Fruit fly (Drosophila melanogaster) whole organism, embryonic: ENCODE data around the gene lectin-28C.
A peak's percentile ranks its signal among the peaks of the same experiment; 100 is the strongest.

Experiments
- B-H2 ChIP-seq: fragments of 200-800 bp; sonication (Bioruptor generic); optimal IDR thresholded peaks from 2 replicates; lab custom pipeline; 2018; ENCODE audit warnings: missing biosample characterization, mild to moderate bottlenecking, missing genetic modification characterization
- Blimp-1 ChIP-seq: fragments of 200-800 bp; sonication (Bioruptor generic); optimal IDR thresholded peaks from 3 replicates; lab custom pipeline; 2018; ENCODE audit warnings: missing biosample characterization, missing genetic modification characterization, mild to moderate bottlenecking, moderate library complexity, missing genetic modification reagents
- CG10209 ChIP-seq: fragments of 200-800 bp; sonication (Bioruptor generic); optimal IDR thresholded peaks from 3 replicates; lab custom pipeline; 2017; ENCODE audit warnings: missing biosample characterization, mild to moderate bottlenecking, missing genetic modification characterization, missing genetic modification reagents
- CG10267 ChIP-seq: fragments of 200-800 bp; sonication (Bioruptor generic); optimal IDR thresholded peaks from 2 replicates; lab custom pipeline; 2018; ENCODE audit warnings: missing biosample characterization, mild to moderate bottlenecking, missing genetic modification characterization, moderate library complexity
- CG15514 ChIP-seq: fragments of 200-800 bp; sonication (Bioruptor generic); optimal IDR thresholded peaks from 3 replicates; lab custom pipeline; 2017; ENCODE audit warnings: missing biosample characterization, missing genetic modification characterization, mild to moderate bottlenecking, moderate library complexity, missing genetic modification reagents
- CG16863 ChIP-seq: fragments of 200-800 bp; sonication (Bioruptor generic); optimal IDR thresholded peaks from 3 replicates; lab custom pipeline; 2016; ENCODE audit warnings: missing biosample characterization, missing genetic modification characterization
- CG17186 ChIP-seq: fragments of 200-800 bp; sonication (Bioruptor generic); optimal IDR thresholded peaks from 3 replicates; lab custom pipeline; 2017; ENCODE audit warnings: missing biosample characterization, missing genetic modification reagents, missing genetic modification characterization
- CG17328 ChIP-seq: fragments of 200-800 bp; sonication (Bioruptor generic); IDR thresholded peaks from 2 replicates; pipeline ENCODE4 v1.3.6; 2022; ENCODE audit warnings: missing biosample characterization, missing genetic modification characterization
- CG17359 ChIP-seq: fragments of 200-800 bp; sonication (Bioruptor generic); optimal IDR thresholded peaks from 3 replicates; lab custom pipeline; 2018; ENCODE audit warnings: missing biosample characterization, mild to moderate bottlenecking, missing genetic modification characterization, moderate library complexity
- CG18599 ChIP-seq: fragments of 200-800 bp; sonication (Bioruptor generic); optimal IDR thresholded peaks from 3 replicates; lab custom pipeline; 2017; ENCODE audit warnings: missing biosample characterization, missing genetic modification characterization, mild to moderate bottlenecking, moderate library complexity, missing genetic modification reagents
- CG31365 ChIP-seq: fragments of 200-800 bp; sonication (Bioruptor generic); optimal IDR thresholded peaks from 2 replicates; lab custom pipeline; 2018; ENCODE audit warnings: missing biosample characterization, mild to moderate bottlenecking, missing genetic modification characterization
- CG33213 ChIP-seq: fragments of 200-800 bp; sonication (Bioruptor generic); optimal IDR thresholded peaks from 3 replicates; lab custom pipeline; 2016; ENCODE audit warnings: missing biosample characterization, missing genetic modification characterization
- CG34224 ChIP-seq: fragments of 200-800 bp; sonication (Bioruptor generic); IDR thresholded peaks from 3 replicates; pipeline ENCODE4 v1.3.6; 2022; ENCODE audit warnings: missing biosample characterization, missing genetic modification characterization; ENCODE audit not compliant: partially characterized antibody
- CG7556 ChIP-seq: fragments of 200-800 bp; sonication (Bioruptor generic); optimal IDR thresholded peaks from 2 replicates; lab custom pipeline; 2017; ENCODE audit warnings: missing biosample characterization, mild to moderate bottlenecking, missing genetic modification characterization
- CG8388 ChIP-seq: fragments of 200-800 bp; sonication (Bioruptor generic); optimal IDR thresholded peaks from 2 replicates; lab custom pipeline; 2019; ENCODE audit warnings: missing biosample characterization, mild to moderate bottlenecking, missing genetic modification characterization, moderate library complexity
- Camta ChIP-seq: fragments of 200-800 bp; sonication (Bioruptor generic); optimal IDR thresholded peaks from 2 replicates; lab custom pipeline; 2016; ENCODE audit warnings: missing biosample characterization, missing genetic modification characterization
- D ChIP-seq, 2 experiments: fragments of 200-800 bp in 1 of 2; fragments of >200 bp in 1 of 2; sonication (Bioruptor generic) in 1 of 2; optimal IDR thresholded peaks; 2 replicates in 1 of 2; 3 replicates in 1 of 2; lab custom pipeline; 2017; ENCODE audit warnings: mild to moderate bottlenecking in 1 of 2, missing biosample characterization in 1 of 2, missing genetic modification characterization in 1 of 2, missing genetic modification reagents in 1 of 2
- D19B ChIP-seq: fragments of 200-800 bp; sonication (Bioruptor generic); optimal IDR thresholded peaks from 2 replicates; lab custom pipeline; 2017; ENCODE audit warnings: missing biosample characterization, mild to moderate bottlenecking, missing genetic modification characterization
- E2f2 ChIP-seq: fragments of 200-800 bp; sonication (Bioruptor generic); IDR thresholded peaks from 2 replicates; pipeline ENCODE4 v1.3.6; 2022; ENCODE audit warnings: missing biosample characterization, missing genetic modification characterization
- Fer1 ChIP-seq: fragments of 200-800 bp; sonication (Bioruptor generic); optimal IDR thresholded peaks from 2 replicates; lab custom pipeline; 2017; ENCODE audit warnings: missing biosample characterization, mild to moderate bottlenecking, missing genetic modification characterization
- HHEX ChIP-seq: fragments of 200-800 bp; sonication (Bioruptor generic); optimal IDR thresholded peaks from 3 replicates; lab custom pipeline; 2017; ENCODE audit warnings: missing biosample characterization, mild to moderate bottlenecking, missing genetic modification characterization, missing genetic modification reagents
- HLH3B ChIP-seq: fragments of 200-800 bp; sonication (Bioruptor generic); IDR thresholded peaks from 2 replicates; pipeline ENCODE4 v1.3.6; 2022; ENCODE audit warnings: missing biosample characterization, missing genetic modification characterization
- HLH54F ChIP-seq: fragments of 200-800 bp; sonication (Bioruptor generic); optimal IDR thresholded peaks from 3 replicates; lab custom pipeline; 2016; ENCODE audit warnings: missing biosample characterization, missing genetic modification characterization
- YL-1 ChIP-seq: fragments of 200-800 bp; sonication (Bioruptor generic); optimal IDR thresholded peaks from 3 replicates; lab custom pipeline; 2017; ENCODE audit warnings: missing biosample characterization, mild to moderate bottlenecking, missing genetic modification characterization
- amos ChIP-seq: fragments of 200-800 bp; sonication (Bioruptor generic); IDR thresholded peaks from 2 replicates; pipeline ENCODE4 v1.3.6; 2022; ENCODE audit warnings: missing biosample characterization, missing genetic modification characterization; ENCODE audit not compliant: partially characterized antibody
- ap ChIP-seq: fragments of 200-800 bp; sonication (Bioruptor generic); IDR thresholded peaks from 2 replicates; pipeline ENCODE4 v1.3.6; 2022; ENCODE audit warnings: missing biosample characterization, missing genetic modification characterization
- az2 ChIP-seq: fragments of 200-800 bp; sonication (Bioruptor generic); optimal IDR thresholded peaks from 3 replicates; lab custom pipeline; 2016; ENCODE audit warnings: missing biosample characterization, missing genetic modification characterization
- br ChIP-seq: fragments of >200 bp; optimal IDR thresholded peaks from 2 replicates; lab custom pipeline; 2017
- bsh ChIP-seq, 2 experiments: fragments of 200-800 bp; sonication (Bioruptor generic); optimal IDR thresholded peaks; 2 replicates each; lab custom pipeline; 2017 to 2018; ENCODE audit warnings: mild to moderate bottlenecking in 2 of 2, missing biosample characterization in 2 of 2, missing genetic modification characterization in 2 of 2, moderate library complexity in 1 of 2
- cad ChIP-seq: fragments of >200 bp; optimal IDR thresholded peaks from 2 replicates; lab custom pipeline; 2017; ENCODE audit warnings: missing biosample characterization, missing genetic modification characterization
- chn ChIP-seq: fragments of 200-800 bp; sonication (Bioruptor generic); optimal IDR thresholded peaks from 2 replicates; lab custom pipeline; 2016; ENCODE audit warnings: missing biosample characterization, missing genetic modification characterization
- crp ChIP-seq, 2 experiments: fragments of 200-800 bp; sonication (Bioruptor generic); optimal IDR thresholded peaks; 2 replicates in 1 of 2; 3 replicates in 1 of 2; lab custom pipeline; 2017; ENCODE audit warnings: missing biosample characterization in 2 of 2, missing genetic modification characterization in 2 of 2, mild to moderate bottlenecking in 1 of 2, moderate library complexity in 1 of 2
- fu2 ChIP-seq: fragments of 200-800 bp; sonication (Bioruptor generic); optimal IDR thresholded peaks from 2 replicates; lab custom pipeline; 2016; ENCODE audit warnings: missing biosample characterization, missing genetic modification characterization
- h ChIP-seq: fragments of >200 bp; optimal IDR thresholded peaks from 2 replicates; lab custom pipeline; 2017
- inv ChIP-seq: fragments of 200-800 bp; sonication (Bioruptor generic); IDR thresholded peaks from 2 replicates; pipeline ENCODE4 v1.3.6; 2022; ENCODE audit warnings: missing biosample characterization, missing genetic modification characterization; ENCODE audit not compliant: partially characterized antibody
- kni ChIP-seq: fragments of 200-800 bp; sonication (Bioruptor generic); optimal IDR thresholded peaks from 3 replicates; lab custom pipeline; 2017; ENCODE audit warnings: mild to moderate bottlenecking, missing biosample characterization, missing genetic modification reagents, missing genetic modification characterization
- nerfin-1 ChIP-seq: fragments of 200-800 bp; sonication (Bioruptor generic); optimal IDR thresholded peaks from 3 replicates; lab custom pipeline; 2019; ENCODE audit warnings: missing biosample characterization, mild to moderate bottlenecking, missing genetic modification characterization, moderate library complexity
- onecut ChIP-seq: fragments of 200-800 bp; sonication (Bioruptor generic); IDR thresholded peaks from 2 replicates; pipeline ENCODE4 v1.3.6; 2022; ENCODE audit warnings: missing biosample characterization, missing genetic modification characterization
- pan ChIP-seq, 4 experiments: fragments of >200 bp in 3 of 4; fragments of 200-800 bp in 1 of 4; sonication (Bioruptor generic) in 1 of 4; optimal IDR thresholded peaks in 3 of 4; IDR thresholded peaks in 1 of 4; 2 replicates each; pipeline versions ENCODE4 v1.3.6 to Lab custom; 2017 to 2022; ENCODE audit warnings: missing biosample characterization in 2 of 4, missing genetic modification characterization in 2 of 4, mixed read lengths in 1 of 4
- pita ChIP-seq: fragments of 200-800 bp; sonication (Bioruptor generic); optimal IDR thresholded peaks from 2 replicates; lab custom pipeline; 2017; ENCODE audit warnings: missing biosample characterization, mild to moderate bottlenecking, missing genetic modification characterization
- prd ChIP-seq, 3 experiments: fragments of >200 bp in 2 of 3; fragments of 200-800 bp in 1 of 3; sonication (Bioruptor generic) in 1 of 3; optimal IDR thresholded peaks in 2 of 3; IDR thresholded peaks in 1 of 3; 2 replicates in 2 of 3; 3 replicates in 1 of 3; pipeline versions ENCODE4 v1.3.6 to Lab custom; 2017 to 2022; ENCODE audit warnings: missing biosample characterization in 1 of 3, missing genetic modification characterization in 1 of 3
- sens ChIP-seq: fragments of 200-800 bp; sonication (Bioruptor generic); peaks from one replicate; lab custom pipeline; 2016; ENCODE audit warnings: missing biosample characterization, missing genetic modification characterization
- slbo ChIP-seq: fragments of 200-800 bp; sonication (Bioruptor generic); IDR thresholded peaks from 2 replicates; pipeline ENCODE4 v1.3.6; 2022; ENCODE audit warnings: missing biosample characterization, missing genetic modification characterization
- so ChIP-seq: fragments of 200-800 bp; sonication (Bioruptor generic); IDR thresholded peaks from 3 replicates; pipeline ENCODE4 v1.3.6; 2022; ENCODE audit warnings: missing biosample characterization, missing genetic modification characterization
- sob ChIP-seq: fragments of 200-800 bp; sonication (Bioruptor generic); IDR thresholded peaks from 2 replicates; pipeline ENCODE4 v1.3.6; 2022; ENCODE audit warnings: missing biosample characterization, missing genetic modification characterization
- ssp ChIP-seq: fragments of 200-800 bp; sonication (Bioruptor generic); IDR thresholded peaks from 2 replicates; pipeline ENCODE4 v1.3.6; 2022; ENCODE audit warnings: missing biosample characterization, missing genetic modification characterization
- vnd ChIP-seq: fragments of 200-800 bp; sonication (Bioruptor generic); IDR thresholded peaks from 3 replicates; pipeline ENCODE4 v1.3.6; 2022; ENCODE audit warnings: missing biosample characterization, missing genetic modification characterization; ENCODE audit not compliant: partially characterized antibody
- wor ChIP-seq: fragments of 200-800 bp; sonication (Bioruptor generic); IDR thresholded peaks from 2 replicates; pipeline ENCODE4 v1.3.6; 2022; ENCODE audit warnings: missing biosample characterization, missing genetic modification characterization

lectin-28C gene

dm6 chr2L:7849472-7849871 is 7.4 kb upstream of the lectin-28C start (continued):
- TF ChIP-seq D (optimal IDR thresholded peaks at IDR 0.05; lab: Kevin White, UChicago) = no peak
- no peak for TF ChIP-seq D (GFP tag; optimal IDR thresholded peaks at IDR 0.05; lab: Kevin White, UChicago)
- TF ChIP-seq CG17359 (tag; lab: Kevin White, UChicago) = peak; percentile 43
- TF ChIP-seq CG34224 (GFP tag; lab: Robert Waterston, UW) = no peak
- no peak for TF ChIP-seq CG17186 (GFP tag; lab: Kevin White, UChicago)
- TF ChIP-seq CG7556 (GFP tag; lab: Kevin White, UChicago) = peak; percentile 41
- peak in 1 of 2 experiments; percentile 61 for TF ChIP-seq bsh (GFP tag; optimal IDR thresholded peaks at IDR 0.05; lab: Kevin White, UChicago)
- peak; percentile 57 for TF ChIP-seq HLH3B (GFP tag; lab: Robert Waterston, UW)
- TF ChIP-seq HHEX (GFP tag; lab: Kevin White, UChicago) = no peak
- 0 out of 2 replicates have a peak, but pooled peaks have one; percentile 32 for TF ChIP-seq CG17328
- no peak for TF ChIP-seq Camta (GFP tag; lab: Kevin White, UChicago)
- TF ChIP-seq HLH54F = no peak
- TF ChIP-seq D19B (GFP tag; lab: Kevin White, UChicago) = no peak
- peak; percentile 45 for TF ChIP-seq Blimp-1
- TF ChIP-seq CG10209 (GFP tag; lab: Kevin White, UChicago) = no peak
- TF ChIP-seq amos = no peak
- peak; percentile 57 for TF ChIP-seq slbo (GFP tag; lab: Robert Waterston, UW)
- TF ChIP-seq CG18599 (GFP tag; lab: Kevin White, UChicago) = peak; percentile 65
- TF ChIP-seq CG15514 (GFP tag; lab: Kevin White, UChicago) = no peak
- TF ChIP-seq prd (optimal IDR thresholded peaks at IDR 0.05; lab: Kevin White, UChicago) = no peak
- peak; percentile 39; the same call in 1 of the 3 replicates for TF ChIP-seq prd (GFP tag; IDR thresholded peaks at IDR 0.05; lab: Robert Waterston, UW)
- no peak for TF ChIP-seq chn (GFP tag; lab: Kevin White, UChicago)
- peak; percentile 17 for TF ChIP-seq CG10267
- TF ChIP-seq br (lab: Kevin White, UChicago) = no peak
- 0 out of 2 replicates have a peak, but pooled peaks have one; percentile 23 for TF ChIP-seq sob (GFP tag; lab: Robert Waterston, UW)
- 0 out of 2 replicates have a peak, but pooled peaks have one; percentile 8 for TF ChIP-seq E2f2 (GFP tag; lab: Robert Waterston, UW)
- no peak for TF ChIP-seq pan (optimal IDR thresholded peaks at IDR 0.05; lab: Kevin White, UChicago)
- peak in 1 of 2 experiments; percentile 45 for TF ChIP-seq pan (GFP tag; optimal IDR thresholded peaks at IDR 0.05 in 1 of 2, IDR thresholded peaks at IDR 0.05 in 1 of 2)
- TF ChIP-seq fu2 (GFP tag; lab: Kevin White, UChicago) = no peak
- peak; percentile 7 for TF ChIP-seq az2 (GFP tag; lab: Kevin White, UChicago)
- no peak for TF ChIP-seq inv (GFP tag; lab: Robert Waterston, UW)
- peak; percentile 36 for TF ChIP-seq CG8388 (GFP tag; lab: Kevin White, UChicago)
- no peak for TF ChIP-seq kni (GFP tag; lab: Kevin White, UChicago)
- no peak for TF ChIP-seq YL-1 (GFP tag; lab: Kevin White, UChicago)
- TF ChIP-seq CG16863 = no peak
- TF ChIP-seq ap (GFP tag; lab: Robert Waterston, UW) = peak; percentile 39; the same call in 1 of the 2 replicates
- no peak for TF ChIP-seq nerfin-1 (tag; lab: Kevin White, UChicago)
- peak; percentile 23; the same call in 1 of the 2 replicates for TF ChIP-seq ssp (GFP tag; lab: Robert Waterston, UW)
- no peak for TF ChIP-seq h (lab: Kevin White, UChicago)
- TF ChIP-seq B-H2 (GFP tag; lab: Kevin White, UChicago) = no peak
- no peak for TF ChIP-seq cad (GFP tag; lab: Kevin White, UChicago)
- no peak for TF ChIP-seq onecut (GFP tag; lab: Robert Waterston, UW)
- TF ChIP-seq CG31365 (tag; lab: Kevin White, UChicago) = no peak
- 0 out of 2 replicates have a peak, but pooled peaks have one; percentile 34 for TF ChIP-seq wor
- TF ChIP-seq Fer1 (GFP tag; lab: Kevin White, UChicago) = peak; percentile 59
- TF ChIP-seq vnd (GFP tag; lab: Robert Waterston, UW) = no peak
- TF ChIP-seq crp (GFP tag; optimal IDR thresholded peaks at IDR 0.05; lab: Kevin White, UChicago) = no peak
- no peak for TF ChIP-seq CG33213 (GFP tag; lab: Kevin White, UChicago)
- TF ChIP-seq so = 0 out of 3 replicates have a peak, but pooled peaks have one; percentile 50
- TF ChIP-seq sens (GFP tag; lab: Kevin White, UChicago) = peak; percentile 43
- TF ChIP-seq pita (GFP tag; lab: Kevin White, UChicago) = no peak
